Worm (Caenorhabditis elegans) whole organism, late embryonic: ENCODE data around the gene gpa-2.

ENCODE experiments used
- ama-1 ChIP-seq: fragments of 150-350 bp; optimal IDR thresholded peaks from 2 replicates; lab custom pipeline; 2014
- nhr-11 ChIP-seq: fragments of 150-350 bp; optimal IDR thresholded peaks from 2 replicates; lab custom pipeline; 2014; ENCODE audit warnings: missing biosample characterization, missing genetic modification characterization
- sdc-2 ChIP-seq: sonication (generic microtip); optimal IDR thresholded peaks from 2 replicates; lab custom pipeline; 2016; ENCODE audit warnings: missing genotype, missing genetic modification characterization, missing compliant biosample characterization

DNA sequence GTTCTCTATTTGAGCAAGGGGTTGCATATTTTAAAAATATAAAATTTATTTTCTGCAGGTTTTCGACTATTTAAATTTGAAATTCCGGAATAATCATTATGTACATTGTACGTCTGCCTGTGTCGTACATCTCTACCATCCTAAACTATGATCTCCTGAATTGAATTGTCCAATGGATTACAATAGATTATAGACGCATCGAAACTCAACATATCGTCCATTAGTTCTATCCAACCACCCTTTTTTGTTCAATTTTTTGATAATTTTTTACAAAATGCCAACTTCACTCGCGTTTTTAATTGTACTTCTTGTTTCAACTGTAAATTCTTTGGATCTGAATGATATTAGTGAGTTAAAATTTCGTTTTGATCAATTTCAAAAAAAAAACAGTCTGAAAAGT lies 39.6 kb downstream of the gpa-2 start, which contains the start of gene F52E1.2:
- TF ChIP-seq sdc-2 (tag; lab: Kevin White, UChicago): no peak
- TF ChIP-seq ama-1 (lab: Kevin White, UChicago): no peak
- no peak for TF ChIP-seq nhr-11 (tag; lab: Kevin White, UChicago)
